Worm (Caenorhabditis elegans) whole organism, L1 larva: ENCODE data around the gene fmo-4.

ENCODE experiments used
- aly-2 ChIP-seq: fragments of 150-350 bp; optimal IDR thresholded peaks from 2 replicates; lab custom pipeline; 2014; ENCODE audit warnings: missing biosample characterization, missing genetic modification characterization
- blmp-1 ChIP-seq: fragments of 150-350 bp; optimal IDR thresholded peaks from 2 replicates; lab custom pipeline; 2014; ENCODE audit warnings: missing biosample characterization, missing genetic modification characterization
- ceh-63 ChIP-seq: fragments of 200-800 bp; sonication (Bioruptor generic); optimal IDR thresholded peaks from 2 replicates; lab custom pipeline; 2018; ENCODE audit warnings: mild to moderate bottlenecking, missing genetic modification characterization, missing compliant biosample characterization
- ceh-8 ChIP-seq: fragments of 200-800 bp; sonication (Bioruptor generic); optimal IDR thresholded peaks from 2 replicates; lab custom pipeline; 2018; ENCODE audit warnings: mild to moderate bottlenecking, missing genetic modification characterization, moderate library complexity, missing compliant biosample characterization
- egl-13 ChIP-seq: sonication (generic microtip); optimal IDR thresholded peaks from 2 replicates; lab custom pipeline; 2016; ENCODE audit warnings: missing genotype, missing genetic modification reagents, missing genetic modification characterization, missing compliant biosample characterization
- fkh-8 ChIP-seq: sonication (generic microtip); optimal IDR thresholded peaks from 2 replicates; lab custom pipeline; 2016; ENCODE audit warnings: mild to moderate bottlenecking, missing genetic modification characterization, missing compliant biosample characterization
- jun-1 ChIP-seq: fragments of 150-350 bp; optimal IDR thresholded peaks from 2 replicates; lab custom pipeline; 2014; ENCODE audit warnings: missing biosample characterization, missing genetic modification reagents, missing genetic modification characterization
- lin-14 ChIP-seq: fragments of 200-800 bp; sonication (Bioruptor generic); optimal IDR thresholded peaks from 2 replicates; lab custom pipeline; 2018; ENCODE audit warnings: mild to moderate bottlenecking, missing genetic modification characterization, moderate library complexity, missing compliant biosample characterization
- mef-2 ChIP-seq: fragments of 150-350 bp; optimal IDR thresholded peaks from 2 replicates; lab custom pipeline; 2014; ENCODE audit warnings: missing biosample characterization, missing genetic modification characterization
- mep-1 ChIP-seq: fragments of 150-350 bp; optimal IDR thresholded peaks from 2 replicates; lab custom pipeline; 2014; ENCODE audit warnings: missing biosample characterization, missing genetic modification characterization
- nhr-84 ChIP-seq: sonication (generic microtip); optimal IDR thresholded peaks from 2 replicates; lab custom pipeline; 2017; ENCODE audit warnings: missing biosample characterization, missing genetic modification characterization
- pax-3 ChIP-seq: fragments of 200-800 bp; sonication (Bioruptor generic); optimal IDR thresholded peaks from 2 replicates; lab custom pipeline; 2018; ENCODE audit warnings: mild to moderate bottlenecking, missing genetic modification characterization, moderate library complexity, missing compliant biosample characterization
- tlp-1 ChIP-seq: fragments of 150-350 bp; optimal IDR thresholded peaks from 2 replicates; lab custom pipeline; 2014; ENCODE audit warnings: missing biosample characterization, missing genetic modification characterization
- xbp-1 ChIP-seq: sonication (generic microtip); optimal IDR thresholded peaks from 2 replicates; lab custom pipeline; 2016; ENCODE audit warnings: missing genetic modification characterization, missing compliant biosample characterization
- zip-4 ChIP-seq: fragments of 200-800 bp; sonication (Bioruptor generic); optimal IDR thresholded peaks from 2 replicates; lab custom pipeline; 2018; ENCODE audit warnings: mild to moderate bottlenecking, missing genetic modification characterization, moderate library complexity, missing compliant biosample characterization

The fmo-4 gene

ce11 chrV:13556746-13557145 is 49.8 kb downstream of the fmo-4 start, which contains the start of gene cav-2 (continued):
- no peak for TF ChIP-seq mef-2 (tag; lab: Kevin White, UChicago)
- peak; percentile 66 for TF ChIP-seq jun-1 (tag; lab: Kevin White, UChicago)

DNA sequence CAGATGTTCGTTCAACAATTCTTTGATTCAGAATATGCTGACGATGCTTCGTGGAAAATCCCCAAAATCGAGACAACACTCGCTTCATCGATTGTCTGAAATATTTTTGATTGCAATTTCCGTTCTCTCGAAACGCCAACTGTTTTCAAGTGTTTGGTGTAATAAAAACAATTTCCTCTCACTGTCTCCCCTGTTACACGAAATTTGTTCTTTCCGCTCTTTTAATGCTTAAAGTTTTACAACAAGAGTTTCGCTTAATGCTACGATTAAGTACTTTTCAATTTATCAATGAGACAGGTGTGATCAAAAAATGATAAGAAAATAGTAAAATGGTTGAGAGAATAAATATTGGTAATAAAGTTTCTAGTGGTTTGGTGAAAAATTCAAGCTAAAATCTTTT is 50.2 kb downstream of the fmo-4 start, which contains the start of gene C56A3.6:
Gene C56A3.6, minus strand, starts transcription at position 101 of the 400 bp plus-strand sequence.
- TF ChIP-seq egl-13 (tag; lab: Kevin White, UChicago) (no peak), fkh-8 (no peak), mep-1 (tag; lab: Kevin White, UChicago) (no peak), nhr-84 (tag; lab: Kevin White, UChicago) (no peak), xbp-1 (tag; lab: Kevin White, UChicago) (no peak), pax-3 (tag; lab: Kevin White, UChicago) (no peak), blmp-1 (no peak), aly-2 (tag; lab: Kevin White, UChicago) (no peak), ceh-63 (GFP tag; lab: Kevin White, UChicago) (no peak), zip-4 (GFP tag; lab: Kevin White, UChicago) (no peak), lin-14 (GFP tag; lab: Kevin White, UChicago) (no peak), tlp-1 (tag; lab: Kevin White, UChicago) (no peak), ceh-8 (GFP tag; lab: Kevin White, UChicago) (no peak)
- TF ChIP-seq, all 84 proteins: peak for 0
